Worm (Caenorhabditis elegans) whole organism, L4 larva: Measurements from ENCODE around the gene syx-2.

Experiments used
- T26A8.4 ChIP-seq: fragments of 200-800 bp; sonication (Bioruptor generic); IDR thresholded peaks from 2 replicates; pipeline ENCODE4 v1.3.6; 2022; ENCODE audit warnings: missing genetic modification characterization, missing compliant biosample characterization
- ZK546.5 ChIP-seq, 2 experiments: sonication (generic microtip); optimal IDR thresholded peaks; 2 replicates each; lab custom pipeline; 2017; ENCODE audit warnings: missing biosample characterization in 2 of 2, missing genetic modification characterization in 2 of 2
- ceh-44 ChIP-seq: fragments of 200-800 bp; sonication (Bioruptor generic); IDR thresholded peaks from 2 replicates; pipeline ENCODE4 v1.3.6; 2022; ENCODE audit warnings: missing genetic modification reagents, missing genetic modification characterization, missing compliant biosample characterization
- ces-1 ChIP-seq: fragments of 150-350 bp; sonication (generic microtip); optimal IDR thresholded peaks from 4 replicates; lab custom pipeline; 2014; ENCODE audit warnings: missing biosample characterization, missing genetic modification reagents, missing genetic modification characterization
- ctbp-1 ChIP-seq: fragments of 200-800 bp; sonication (Bioruptor generic); IDR thresholded peaks from 2 replicates; pipeline ENCODE4 v1.3.6; 2022; ENCODE audit warnings: missing genetic modification reagents, missing genetic modification characterization, missing compliant biosample characterization
- daf-16 ChIP-seq, 3 experiments: sonication (generic microtip); optimal IDR thresholded peaks; 2 replicates each; lab custom pipeline; 2016 to 2017; ENCODE audit warnings: missing genetic modification characterization in 3 of 3, missing genetic modification reagents in 3 of 3, mild to moderate bottlenecking in 2 of 3, missing compliant biosample characterization in 2 of 3, missing biosample characterization in 1 of 3, moderate library complexity in 1 of 3
- dmd-6 ChIP-seq: fragments of 200-800 bp; sonication (Bioruptor generic); IDR thresholded peaks from 2 replicates; pipeline ENCODE4 v1.3.6; 2022; ENCODE audit warnings: missing genetic modification reagents, missing genetic modification characterization, missing compliant biosample characterization
- duxl-1 ChIP-seq: sonication (generic microtip); optimal IDR thresholded peaks from 2 replicates; lab custom pipeline; 2016; ENCODE audit warnings: mild to moderate bottlenecking, missing genetic modification characterization, moderate library complexity, missing compliant biosample characterization; ENCODE audit not compliant: poor library complexity
- dve-1 ChIP-seq: sonication (generic microtip); optimal IDR thresholded peaks from 2 replicates; lab custom pipeline; 2017; ENCODE audit warnings: antibody characterized with exemption, mild to moderate bottlenecking, missing genetic modification characterization, missing compliant biosample characterization; ENCODE audit not compliant: insufficient read depth
- egl-43 ChIP-seq: fragments of 200-800 bp; sonication (Bioruptor generic); IDR thresholded peaks from 2 replicates; pipeline ENCODE4 v1.3.6; 2022; ENCODE audit warnings: missing genetic modification reagents, missing genetic modification characterization, missing compliant biosample characterization
- fkh-10 ChIP-seq: fragments of 150-350 bp; optimal IDR thresholded peaks from 2 replicates; lab custom pipeline; 2014; ENCODE audit warnings: missing biosample characterization, missing genetic modification reagents, missing genetic modification characterization
- hif-1 ChIP-seq, 2 experiments: sonication (generic microtip); optimal IDR thresholded peaks; 2 replicates each; lab custom pipeline; 2016 to 2017; ENCODE audit warnings: missing compliant biosample characterization in 2 of 2, missing genetic modification characterization in 2 of 2, missing genetic modification reagents in 2 of 2, missing genotype in 2 of 2, mild to moderate bottlenecking in 1 of 2
- hlh-11 ChIP-seq: fragments of 200-800 bp; sonication (Bioruptor generic); optimal IDR thresholded peaks from 2 replicates; lab custom pipeline; 2018; ENCODE audit warnings: mild to moderate bottlenecking, missing genetic modification characterization, missing compliant biosample characterization
- hlh-30 ChIP-seq: sonication (generic microtip); optimal IDR thresholded peaks from 2 replicates; lab custom pipeline; 2017; ENCODE audit warnings: antibody characterized with exemption, mild to moderate bottlenecking, missing genetic modification characterization, missing compliant biosample characterization; ENCODE audit not compliant: insufficient read depth
- hmg-1.1 ChIP-seq: fragments of 200-800 bp; sonication (Bioruptor generic); IDR thresholded peaks from 2 replicates; pipeline ENCODE4 v1.3.6; 2022; ENCODE audit warnings: missing genetic modification reagents, missing genetic modification characterization, missing compliant biosample characterization
- jun-1 ChIP-seq: fragments of 150-350 bp; optimal IDR thresholded peaks from 2 replicates; lab custom pipeline; 2014; ENCODE audit warnings: missing biosample characterization, missing genetic modification reagents, missing genetic modification characterization
- lim-7 ChIP-seq: fragments of 200-800 bp; sonication (Bioruptor generic); IDR thresholded peaks from 2 replicates; pipeline ENCODE4 v1.3.6; 2022; ENCODE audit warnings: missing genetic modification characterization, missing compliant biosample characterization
- lin-38 ChIP-seq: fragments of 200-800 bp; sonication (Bioruptor generic); IDR thresholded peaks from 2 replicates; pipeline ENCODE4 v1.3.6; 2022; ENCODE audit warnings: missing genetic modification reagents, missing genetic modification characterization, missing compliant biosample characterization
- lin-39 ChIP-seq: fragments of 150-350 bp; optimal IDR thresholded peaks from 2 replicates; lab custom pipeline; 2014; ENCODE audit warnings: missing biosample characterization, missing genetic modification reagents, missing genetic modification characterization
- lsy-2 ChIP-seq, 2 experiments: fragments of 150-350 bp in 1 of 2; sonication (generic microtip) in 1 of 2; optimal IDR thresholded peaks; 2 replicates each; lab custom pipeline; 2014 to 2017; ENCODE audit warnings: missing biosample characterization in 2 of 2, missing genetic modification characterization in 2 of 2
- mep-1 ChIP-seq: fragments of 150-350 bp; sonication (generic microtip); optimal IDR thresholded peaks from 3 replicates; lab custom pipeline; 2014; ENCODE audit warnings: missing biosample characterization, missing genetic modification characterization
- mes-2 ChIP-seq: sonication (generic microtip); optimal IDR thresholded peaks from 2 replicates; lab custom pipeline; 2016; ENCODE audit warnings: missing genotype, mild to moderate bottlenecking, missing genetic modification characterization, missing compliant biosample characterization; ENCODE audit not compliant: poor library complexity, severe bottlenecking
- mxl-3 ChIP-seq: fragments of 200-800 bp; sonication (Bioruptor generic); optimal IDR thresholded peaks from 2 replicates; lab custom pipeline; 2018; ENCODE audit warnings: mild to moderate bottlenecking, missing genetic modification characterization, missing compliant biosample characterization
- nhr-111 ChIP-seq: fragments of 200-800 bp; sonication (Bioruptor generic); optimal IDR thresholded peaks from 2 replicates; lab custom pipeline; 2018; ENCODE audit warnings: mild to moderate bottlenecking, missing genetic modification characterization, missing compliant biosample characterization
- nhr-28 ChIP-seq: fragments of 150-350 bp; optimal IDR thresholded peaks from 2 replicates; lab custom pipeline; 2014; ENCODE audit warnings: missing biosample characterization, missing genetic modification characterization
- nhr-6 ChIP-seq: fragments of 150-350 bp; optimal IDR thresholded peaks from 2 replicates; lab custom pipeline; 2014; ENCODE audit warnings: missing biosample characterization, missing genetic modification characterization
- nhr-76 ChIP-seq: fragments of 150-350 bp; optimal IDR thresholded peaks from 2 replicates; lab custom pipeline; 2014; ENCODE audit warnings: missing biosample characterization, missing genetic modification characterization
- nhr-77 ChIP-seq: fragments of 150-350 bp; optimal IDR thresholded peaks from 2 replicates; lab custom pipeline; 2014; ENCODE audit warnings: missing biosample characterization, missing genetic modification characterization
- pha-4 ChIP-seq, 2 experiments: fragments of 150-350 bp in 1 of 2; fragments of 200-800 bp in 1 of 2; sonication (Bioruptor generic) in 1 of 2; IDR thresholded peaks in 1 of 2; optimal IDR thresholded peaks in 1 of 2; 2 replicates each; pipeline versions ENCODE4 v1.3.6 to Lab custom; 2014 to 2022; ENCODE audit warnings: missing genetic modification characterization in 2 of 2, missing genetic modification reagents in 2 of 2, missing biosample characterization in 1 of 2, missing compliant biosample characterization in 1 of 2
- php-3 ChIP-seq: fragments of 200-800 bp; sonication (Bioruptor generic); IDR thresholded peaks from 2 replicates; pipeline ENCODE4 v1.3.6; 2022; ENCODE audit warnings: missing genetic modification reagents, missing genetic modification characterization, missing compliant biosample characterization
- pqm-1 ChIP-seq: sonication (generic microtip); optimal IDR thresholded peaks from 2 replicates; lab custom pipeline; 2017; ENCODE audit warnings: missing biosample characterization, missing genetic modification characterization
- rbr-2 ChIP-seq: sonication (generic microtip); optimal IDR thresholded peaks from 2 replicates; lab custom pipeline; 2016; ENCODE audit warnings: missing genotype, missing genetic modification characterization, missing compliant biosample characterization
- saeg-2 ChIP-seq: fragments of 200-800 bp; sonication (Bioruptor generic); IDR thresholded peaks from 2 replicates; pipeline ENCODE4 v1.3.6; 2022; ENCODE audit warnings: missing genetic modification reagents, missing genetic modification characterization, missing compliant biosample characterization
- skn-1 ChIP-seq: fragments of 150-350 bp; optimal IDR thresholded peaks from 2 replicates; lab custom pipeline; 2014; ENCODE audit warnings: missing biosample characterization, missing genetic modification characterization
- snpc-1.2 ChIP-seq: fragments of 200-800 bp; sonication (Bioruptor generic); IDR thresholded peaks from 2 replicates; pipeline ENCODE4 v1.3.6; 2022; ENCODE audit warnings: missing genetic modification reagents, missing genetic modification characterization, missing compliant biosample characterization
- snpc-4 ChIP-seq: fragments of 150-350 bp; optimal IDR thresholded peaks from 2 replicates; lab custom pipeline; 2014; ENCODE audit warnings: missing biosample characterization, missing genetic modification characterization
- tra-1 ChIP-seq: fragments of 200-800 bp; sonication (Bioruptor generic); IDR thresholded peaks from 2 replicates; pipeline ENCODE4 v1.3.6; 2022; ENCODE audit warnings: missing genetic modification reagents, missing genetic modification characterization, missing compliant biosample characterization
- unc-130 ChIP-seq: sonication (generic microtip); optimal IDR thresholded peaks from 2 replicates; lab custom pipeline; 2016; ENCODE audit warnings: missing genetic modification reagents, missing genetic modification characterization, missing compliant biosample characterization
- unc-62 ChIP-seq, 3 experiments: fragments of 150-350 bp in 1 of 3; sonication (generic microtip); optimal IDR thresholded peaks in 2 of 3; peaks in 1 of 3; 1 replicate in 1 of 3; 2 replicates in 2 of 3; lab custom pipeline; 2014 to 2017; ENCODE audit warnings: missing biosample characterization in 3 of 3, missing genetic modification characterization in 3 of 3, missing genetic modification reagents in 3 of 3, missing genotype in 1 of 3
- zip-2 ChIP-seq: fragments of 150-350 bp; optimal IDR thresholded peaks from 2 replicates; lab custom pipeline; 2014; ENCODE audit warnings: missing biosample characterization, missing genetic modification characterization

syx-2 gene

ce11 chrX:13945524-13945923 lies 14.4 kb upstream of the syx-2 start (continued):
- TF ChIP-seq unc-130 (GFP tag; lab: Kevin White, UChicago): no peak
- TF ChIP-seq ctbp-1: peak; percentile 81; the same call in 1 of the 2 replicates
- TF ChIP-seq fkh-10 (GFP tag; lab: Kevin White, UChicago): peak; percentile 68
- peak; percentile 20 for TF ChIP-seq zip-2 (tag; lab: Kevin White, UChicago)
- TF ChIP-seq snpc-1.2 (GFP tag; lab: Robert Waterston, UW): no peak
- TF ChIP-seq skn-1: no peak
- 0 out of 2 replicates have a peak, but pooled peaks have one; percentile 33 for TF ChIP-seq ceh-44
- peak; percentile 81 for TF ChIP-seq mxl-3 (GFP tag; lab: Kevin White, UChicago)
- peak; percentile 43; the same call in 1 of the 2 replicates for TF ChIP-seq T26A8.4 (GFP tag; lab: Robert Waterston, UW)
- peak; percentile 72 for TF ChIP-seq mes-2
- TF ChIP-seq nhr-77 (tag; lab: Kevin White, UChicago): peak; percentile 1
- peak; percentile 39 for TF ChIP-seq dmd-6
- peak; percentile 39 for TF ChIP-seq nhr-28 (tag; lab: Kevin White, UChicago)
- peak; percentile 83 for TF ChIP-seq rbr-2 (tag; lab: Kevin White, UChicago)
- peak; percentile 90 for TF ChIP-seq hmg-1.1 (GFP tag; lab: Robert Waterston, UW)
- 0 out of 2 replicates have a peak, but pooled peaks have one; percentile 45 for TF ChIP-seq saeg-2 (GFP tag; lab: Robert Waterston, UW)
- peak; percentile 36; the same call in 1 of the 2 replicates for TF ChIP-seq pha-4 (GFP tag; IDR thresholded peaks at IDR 0.05; lab: Robert Waterston, UW)
- no peak for TF ChIP-seq pha-4 (tag; optimal IDR thresholded peaks at IDR 0.05; lab: Kevin White, UChicago)
- no peak for TF ChIP-seq nhr-111 (GFP tag; lab: Kevin White, UChicago)
- TF ChIP-seq lsy-2 (tag; optimal IDR thresholded peaks at IDR 0.05; lab: Kevin White, UChicago): peak; percentile 30 to 47
- peak in 1 of 2 experiments; percentile 93 for TF ChIP-seq unc-62 (GFP tag; optimal IDR thresholded peaks at IDR 0.05 in 1 of 2; lab: Kevin White, UChicago)
- no peak for TF ChIP-seq unc-62 (tag; optimal IDR thresholded peaks at IDR 0.05; lab: Kevin White, UChicago)
- TF ChIP-seq duxl-1 (tag; lab: Kevin White, UChicago): peak; percentile 9
- no peak for TF ChIP-seq ces-1 (GFP tag; lab: Kevin White, UChicago)
- TF ChIP-seq tra-1 (GFP tag; lab: Robert Waterston, UW): 0 out of 2 replicates have a peak, but pooled peaks have one; percentile 49
- no peak for TF ChIP-seq ZK546.5 (tag; optimal IDR thresholded peaks at IDR 0.05; lab: Kevin White, UChicago)
- TF ChIP-seq mep-1 (tag; lab: Kevin White, UChicago): peak; percentile 73
- peak; percentile 71 for TF ChIP-seq hlh-11 (tag; lab: Kevin White, UChicago)
- TF ChIP-seq hif-1 (tag; optimal IDR thresholded peaks at IDR 0.05; lab: Kevin White, UChicago): peak in 1 of 2 experiments; percentile 70
- peak; percentile 57 for TF ChIP-seq snpc-4
- no peak for TF ChIP-seq lin-39

ce11 chrX:13946693-13947583 lies 13.0 kb upstream of the syx-2 start:
- TF ChIP-seq nhr-6: no peak
- TF ChIP-seq dmd-6: peak; percentile 69
- TF ChIP-seq unc-62 (GFP tag; optimal IDR thresholded peaks at IDR 0.05 in 1 of 2; lab: Kevin White, UChicago): peak in 1 of 2 experiments; percentile 59
- TF ChIP-seq unc-62 (tag; optimal IDR thresholded peaks at IDR 0.05; lab: Kevin White, UChicago): no peak
- TF ChIP-seq tra-1 (GFP tag; lab: Robert Waterston, UW): 0 out of 2 replicates have a peak, but pooled peaks have one; percentile 16
- no peak for TF ChIP-seq pha-4 (GFP tag; IDR thresholded peaks at IDR 0.05; lab: Robert Waterston, UW)
- no peak for TF ChIP-seq pha-4 (tag; optimal IDR thresholded peaks at IDR 0.05; lab: Kevin White, UChicago)
- TF ChIP-seq hlh-30: no peak
- TF ChIP-seq lim-7 (GFP tag; lab: Robert Waterston, UW): 0 out of 2 replicates have a peak, but pooled peaks have one; percentile 55
- TF ChIP-seq nhr-76 (tag; lab: Kevin White, UChicago): no peak
- TF ChIP-seq snpc-1.2 (GFP tag; lab: Robert Waterston, UW): peak; percentile 75
- TF ChIP-seq php-3: peak; percentile 78; the same call in 1 of the 2 replicates
- TF ChIP-seq nhr-28 (tag; lab: Kevin White, UChicago): peak; percentile 84
- peak; percentile 14 for TF ChIP-seq mep-1 (tag; lab: Kevin White, UChicago)
- TF ChIP-seq egl-43 (GFP tag; lab: Robert Waterston, UW): 0 out of 2 replicates have a peak, but pooled peaks have one; percentile 29
- peak; percentile 57 for TF ChIP-seq pqm-1
- peak; percentile 48 for TF ChIP-seq dve-1 (tag; lab: Kevin White, UChicago)
- no peak for TF ChIP-seq jun-1
- 0 out of 2 replicates have a peak, but pooled peaks have one; percentile 14 for TF ChIP-seq lin-38
- TF ChIP-seq hlh-11 (tag; lab: Kevin White, UChicago): peak; percentile 55
- peak in 1 of 2 experiments; percentile 9 for TF ChIP-seq daf-16 (GFP tag; optimal IDR thresholded peaks at IDR 0.05; lab: Kevin White, UChicago)
- TF ChIP-seq daf-16 (tag; optimal IDR thresholded peaks at IDR 0.05; lab: Kevin White, UChicago): peak; percentile 61
